Worm (Caenorhabditis elegans) whole organism, L3 larva: ENCODE data around the gene ints-11.
A peak's percentile ranks its signal among the peaks of the same experiment; 100 is the strongest.

Source experiments
- ceh-82 ChIP-seq: fragments of 150-350 bp; optimal IDR thresholded peaks from 2 replicates; lab custom pipeline; 2014; ENCODE audit warnings: missing biosample characterization, missing genetic modification characterization
- elt-1 ChIP-seq: fragments of 150-350 bp; optimal IDR thresholded peaks from 2 replicates; lab custom pipeline; 2014; ENCODE audit warnings: missing biosample characterization, missing genetic modification characterization
- elt-3 ChIP-seq, 3 experiments: fragments of 150-350 bp in 1 of 3; sonication (generic microtip) in 2 of 3; optimal IDR thresholded peaks; 2 replicates in 2 of 3; 4 replicates in 1 of 3; lab custom pipeline; 2014 to 2017; ENCODE audit warnings: missing biosample characterization in 3 of 3, missing genetic modification characterization in 3 of 3
- fkh-10 ChIP-seq: sonication (generic microtip); optimal IDR thresholded peaks from 2 replicates; lab custom pipeline; 2017; ENCODE audit warnings: missing biosample characterization, missing genetic modification reagents, missing genetic modification characterization
- lin-39 ChIP-seq: fragments of 150-350 bp; optimal IDR thresholded peaks from 2 replicates; lab custom pipeline; 2018; ENCODE audit warnings: missing biosample characterization, missing genetic modification reagents, missing genetic modification characterization
- nhr-25 ChIP-seq: sonication (generic microtip); optimal IDR thresholded peaks from 2 replicates; lab custom pipeline; 2017; ENCODE audit warnings: missing biosample characterization, missing genetic modification characterization
- nhr-28 ChIP-seq: fragments of 150-350 bp; optimal IDR thresholded peaks from 2 replicates; lab custom pipeline; 2014; ENCODE audit warnings: missing biosample characterization, missing genetic modification characterization
- pha-4 ChIP-seq: fragments of 150-350 bp; optimal IDR thresholded peaks from 2 replicates; lab custom pipeline; 2014; ENCODE audit warnings: missing biosample characterization, missing genetic modification reagents, missing genetic modification characterization
- snpc-4 ChIP-seq: fragments of 150-350 bp; optimal IDR thresholded peaks from 2 replicates; lab custom pipeline; 2014; ENCODE audit warnings: missing biosample characterization, missing genetic modification characterization

DNA sequence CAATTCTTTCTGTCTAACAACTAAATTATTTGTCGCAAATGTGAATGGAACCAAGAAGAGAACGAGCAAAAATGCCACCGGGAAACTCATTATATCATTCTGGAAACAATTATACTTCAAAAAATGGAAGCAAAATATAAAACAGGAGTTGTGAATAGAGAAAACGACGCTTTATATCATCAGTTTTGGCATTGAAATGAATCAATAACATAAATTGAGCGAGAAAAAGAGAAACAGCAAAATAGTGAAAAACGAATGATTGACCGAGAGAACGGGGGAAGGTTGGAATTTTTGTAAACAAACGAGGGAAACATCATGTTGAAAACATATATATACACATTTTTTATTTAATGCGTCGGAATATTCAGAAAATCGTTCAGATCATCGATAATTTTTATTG is 6.5 kb downstream of the ints-11 start, which contains the start of gene ctns-1:
- TF ChIP-seq elt-3 (tag; optimal IDR thresholded peaks at IDR 0.05; lab: Kevin White, UChicago), result no peak
- TF ChIP-seq snpc-4 (tag; lab: Kevin White, UChicago), result no peak
- TF ChIP-seq lin-39 (tag; lab: Kevin White, UChicago), result no peak
- TF ChIP-seq pha-4 (tag; lab: Kevin White, UChicago), result peak; percentile 30
- no peak for TF ChIP-seq nhr-28 (tag; lab: Kevin White, UChicago)
- TF ChIP-seq fkh-10 (GFP tag; lab: Kevin White, UChicago), result no peak
- TF ChIP-seq elt-1 (tag; lab: Kevin White, UChicago), result no peak
- no peak for TF ChIP-seq ceh-82 (tag; lab: Kevin White, UChicago)
- TF ChIP-seq nhr-25 (tag; lab: Kevin White, UChicago), result no peak
